Fruit fly (Drosophila melanogaster): ENCODE data around the gene nub.

Gene nub

dm6 chr2L:12641534-12641933 is 54.1 kb downstream of the nub start:
- TF ChIP-seq NK7.1 (GFP tag; optimal IDR thresholded peaks at IDR 0.05) (no peak), Dp (GFP tag; optimal IDR thresholded peaks at IDR 0.05) (no peak), gem (tag; optimal IDR thresholded peaks at IDR 0.05) (peak; percentile 11), so (GFP tag; IDR thresholded peaks at IDR 0.05) (no peak), Poxn (GFP tag; IDR thresholded peaks at IDR 0.05) (no peak), Xbp1 (GFP tag; optimal IDR thresholded peaks at IDR 0.05) (no peak), CG9797 (GFP tag; optimal IDR thresholded peaks at IDR 0.05) (no peak), inv (GFP tag; IDR thresholded peaks at IDR 0.05; ENCODE audit: partially characterized antibody) (no peak), Fer3 (tag; optimal IDR thresholded peaks at IDR 0.05) (no peak), CG10979 (tag; optimal IDR thresholded peaks at IDR 0.05) (no peak), knrl (GFP tag; IDR thresholded peaks at IDR 0.05; ENCODE audit: partially characterized antibody) (no peak), CG9727 (GFP tag; optimal IDR thresholded peaks at IDR 0.05) (peak; percentile 50), CG14014 (GFP tag; IDR thresholded peaks at IDR 0.05) (no peak), D19B (GFP tag; optimal IDR thresholded peaks at IDR 0.05) (no peak), Mrtf (GFP tag; IDR thresholded peaks at IDR 0.05) (no peak), CG13775 (GFP tag; optimal IDR thresholded peaks at IDR 0.05) (no peak), CG1603 (tag; optimal IDR thresholded peaks at IDR 0.05) (no peak), fd3F (GFP tag; optimal IDR thresholded peaks at IDR 0.05) (no peak), CG7928 (GFP tag; optimal IDR thresholded peaks at IDR 0.05) (no peak), CG10959 (GFP tag; IDR thresholded peaks at IDR 0.05) (0 out of 2 replicates have a peak, but pooled peaks have one; percentile 4), exex (tag; optimal IDR thresholded peaks at IDR 0.05) (peak; percentile 86), CG10462 (GFP tag; optimal IDR thresholded peaks at IDR 0.05) (no peak), kni (GFP tag; optimal IDR thresholded peaks at IDR 0.05) (peak; percentile 12), CG2678 (tag; optimal IDR thresholded peaks at IDR 0.05) (no peak), E2f1 (GFP tag; IDR thresholded peaks at IDR 0.05) (no peak), CG7372 (GFP tag; IDR thresholded peaks at IDR 0.05) (no peak), CG30020 (tag; optimal IDR thresholded peaks at IDR 0.05) (no peak), mld (GFP tag; IDR thresholded peaks at IDR 0.05; ENCODE audit: partially characterized antibody) (no peak), CG15514 (GFP tag; optimal IDR thresholded peaks at IDR 0.05) (no peak), Jarid2 (GFP tag; optimal IDR thresholded peaks at IDR 0.05) (no peak), bbx (GFP tag; IDR thresholded peaks at IDR 0.05; ENCODE audit: partially characterized antibody) (no peak), Med (GFP tag) (no peak), CG7745 (tag; optimal IDR thresholded peaks at IDR 0.05) (peak; percentile 65), CG1792 (GFP tag; optimal IDR thresholded peaks at IDR 0.05) (no peak), CG2129 (GFP tag; IDR thresholded peaks at IDR 0.05; ENCODE audit: partially characterized antibody) (no peak), prd (optimal IDR thresholded peaks at IDR 0.05) (no peak), prd (GFP tag; IDR thresholded peaks at IDR 0.05) (no peak), ftz-f1 (GFP tag; optimal IDR thresholded peaks at IDR 0.05) (no peak), CG4328 (GFP tag; optimal IDR thresholded peaks at IDR 0.05) (peak; percentile 8), CG1832 (GFP tag; optimal IDR thresholded peaks at IDR 0.05) (no peak), chinmo (GFP tag; IDR thresholded peaks at IDR 0.05; ENCODE audit: partially characterized antibody) (no peak), btn (GFP tag; optimal IDR thresholded peaks at IDR 0.05) (no peak), mam (GFP tag; optimal IDR thresholded peaks at IDR 0.05) (no peak), sens-2 (GFP tag; IDR thresholded peaks at IDR 0.05) (no peak), HmgD (GFP tag; optimal IDR thresholded peaks at IDR 0.05) (no peak), onecut (GFP tag; IDR thresholded peaks at IDR 0.05) (no peak), CG4854 (GFP tag; optimal IDR thresholded peaks at IDR 0.05) (no peak), CG12769 (tag; optimal IDR thresholded peaks at IDR 0.05) (peak; percentile 8), lola (GFP tag; optimal IDR thresholded peaks at IDR 0.05) (peak in 1 of 3 experiments; percentile 21), chm (GFP tag; IDR thresholded peaks at IDR 0.05) (no peak; the same call in 1 of the 2 replicates), salm (tag; optimal IDR thresholded peaks at IDR 0.05) (no peak)
